Worm (Caenorhabditis elegans) whole organism, young adult: Measurements from ENCODE around the gene F20C5.6.

ENCODE experiments used
- B0336.3 ChIP-seq: fragments of 200-800 bp; sonication (Bioruptor generic); IDR thresholded peaks from 2 replicates; pipeline ENCODE4 v1.3.6; 2022; ENCODE audit warnings: missing genetic modification characterization, missing compliant biosample characterization
- F23B12.7 ChIP-seq: sonication (generic microtip); optimal IDR thresholded peaks from 2 replicates; lab custom pipeline; 2017; ENCODE audit warnings: missing genetic modification characterization, mild to moderate bottlenecking, missing compliant biosample characterization, antibody characterized with exemption, moderate library complexity; ENCODE audit not compliant: insufficient read depth
- F33H1.4 ChIP-seq: fragments of 200-800 bp; sonication (Bioruptor generic); IDR thresholded peaks from 2 replicates; pipeline ENCODE4 v1.3.6; 2022; ENCODE audit warnings: missing genetic modification reagents, missing genetic modification characterization, missing compliant biosample characterization
- F37B4.10 ChIP-seq: fragments of 200-800 bp; sonication (Bioruptor generic); IDR thresholded peaks from 2 replicates; pipeline ENCODE4 v1.3.6; 2022; ENCODE audit warnings: missing genetic modification characterization, missing compliant biosample characterization
- F52B5.7 ChIP-seq: sonication (generic microtip); optimal IDR thresholded peaks from 2 replicates; lab custom pipeline; 2016; ENCODE audit warnings: mild to moderate bottlenecking, missing genetic modification characterization, missing compliant biosample characterization
- K12H6.12 ChIP-seq: fragments of 200-800 bp; sonication (Bioruptor generic); optimal IDR thresholded peaks from 2 replicates; lab custom pipeline; 2018; ENCODE audit warnings: mild to moderate bottlenecking, missing genetic modification characterization, missing compliant biosample characterization
- Y79H2A.3 ChIP-seq: fragments of 200-800 bp; sonication (Bioruptor generic); conservative IDR thresholded peaks from 2 replicates; pipeline ENCODE4 v1.3.6; 2022; ENCODE audit warnings: missing genetic modification reagents, missing genetic modification characterization, missing compliant biosample characterization
- Y95B8A.8 ChIP-seq: fragments of 200-800 bp; sonication (Bioruptor generic); IDR thresholded peaks from 2 replicates; pipeline ENCODE4 v1.3.6; 2022; ENCODE audit warnings: missing genetic modification reagents, missing genetic modification characterization, missing compliant biosample characterization
- ZK185.1 ChIP-seq: sonication (generic microtip); optimal IDR thresholded peaks from 2 replicates; lab custom pipeline; 2016; ENCODE audit warnings: mild to moderate bottlenecking, missing genetic modification characterization, missing compliant biosample characterization; ENCODE audit not compliant: poor library complexity, severe bottlenecking
- ama-1 ChIP-seq, 3 experiments: fragments of 150-350 bp in 1 of 3; sonication (generic microtip) in 2 of 3; optimal IDR thresholded peaks; 2 replicates each; lab custom pipeline; 2014 to 2018; ENCODE audit warnings: missing biosample characterization in 2 of 3, missing genetic modification characterization in 2 of 3, missing genetic modification reagents in 2 of 3
- aptf-3 ChIP-seq: fragments of 200-800 bp; sonication (Bioruptor generic); IDR thresholded peaks from 2 replicates; pipeline ENCODE4 v1.3.6; 2022; ENCODE audit warnings: missing genetic modification characterization, missing compliant biosample characterization
- athp-1 ChIP-seq: sonication (generic microtip); optimal IDR thresholded peaks from 2 replicates; lab custom pipeline; 2017; ENCODE audit warnings: mild to moderate bottlenecking, missing genetic modification characterization, missing compliant biosample characterization
- attf-5 ChIP-seq: fragments of 200-800 bp; sonication (Bioruptor generic); optimal IDR thresholded peaks from 2 replicates; lab custom pipeline; 2018; ENCODE audit warnings: mild to moderate bottlenecking, missing genetic modification characterization, missing compliant biosample characterization
- bed-1 ChIP-seq: fragments of 200-800 bp; sonication (Bioruptor generic); IDR thresholded peaks from 2 replicates; pipeline ENCODE4 v1.3.6; 2022; ENCODE audit warnings: missing genetic modification reagents, missing genetic modification characterization, missing compliant biosample characterization
- ceh-100 ChIP-seq: fragments of 200-800 bp; sonication (Bioruptor generic); IDR thresholded peaks from 2 replicates; pipeline ENCODE4 v1.3.6; 2022; ENCODE audit warnings: missing genetic modification reagents, missing genetic modification characterization, missing compliant biosample characterization
- ceh-79 ChIP-seq: sonication (generic microtip); optimal IDR thresholded peaks from 2 replicates; lab custom pipeline; 2017; ENCODE audit warnings: mild to moderate bottlenecking, missing genetic modification characterization, missing compliant biosample characterization
- ceh-91 ChIP-seq: fragments of 200-800 bp; sonication (Bioruptor generic); IDR thresholded peaks from 2 replicates; pipeline ENCODE4 v1.3.6; 2022; ENCODE audit warnings: missing genetic modification reagents, missing genetic modification characterization, missing compliant biosample characterization
- dpl-1 ChIP-seq: fragments of 150-350 bp; optimal IDR thresholded peaks from 2 replicates; lab custom pipeline; 2014; ENCODE audit warnings: missing biosample characterization, missing genetic modification reagents, missing genetic modification characterization
- efl-1 ChIP-seq: fragments of 150-350 bp; optimal IDR thresholded peaks from 2 replicates; lab custom pipeline; 2014; ENCODE audit warnings: missing biosample characterization, missing genetic modification reagents, missing genetic modification characterization
- ekl-4 ChIP-seq: fragments of 200-800 bp; sonication (Bioruptor generic); IDR thresholded peaks from 2 replicates; pipeline ENCODE4 v1.3.6; 2022; ENCODE audit warnings: missing genetic modification reagents, missing genetic modification characterization, missing compliant biosample characterization
- hmg-1.2 ChIP-seq: fragments of 200-800 bp; sonication (Bioruptor generic); IDR thresholded peaks from 2 replicates; pipeline ENCODE4 v1.3.6; 2022; ENCODE audit warnings: missing genetic modification reagents, missing genetic modification characterization, missing compliant biosample characterization
- hmg-20 ChIP-seq: fragments of 200-800 bp; sonication (Bioruptor generic); IDR thresholded peaks from 2 replicates; pipeline ENCODE4 v1.3.6; 2022; ENCODE audit warnings: missing genetic modification reagents, missing genetic modification characterization, missing compliant biosample characterization
- hsf-1 ChIP-seq: fragments of 200-800 bp; sonication (Bioruptor generic); IDR thresholded peaks from 2 replicates; pipeline ENCODE4 v1.3.6; 2022; ENCODE audit warnings: missing genetic modification reagents, missing genetic modification characterization, missing compliant biosample characterization
- lag-1 ChIP-seq: fragments of 200-800 bp; sonication (Bioruptor generic); IDR thresholded peaks from 2 replicates; pipeline ENCODE4 v1.3.6; 2022; ENCODE audit warnings: missing genetic modification reagents, missing genetic modification characterization, missing compliant biosample characterization
- let-526 ChIP-seq: fragments of 200-800 bp; sonication (Bioruptor generic); IDR thresholded peaks from 2 replicates; pipeline ENCODE4 v1.3.6; 2022; ENCODE audit warnings: missing genetic modification reagents, missing genetic modification characterization, missing compliant biosample characterization
- lin-54 ChIP-seq: fragments of 200-800 bp; sonication (Bioruptor generic); optimal IDR thresholded peaks from 2 replicates; lab custom pipeline; 2018; ENCODE audit warnings: mild to moderate bottlenecking, missing genetic modification characterization, missing compliant biosample characterization
- lir-1 ChIP-seq: fragments of 200-800 bp; sonication (Bioruptor generic); conservative IDR thresholded peaks from 2 replicates; pipeline ENCODE4 v1.3.6; 2022; ENCODE audit warnings: missing genetic modification reagents, missing genetic modification characterization, missing compliant biosample characterization
- lsl-1 ChIP-seq: fragments of 200-800 bp; sonication (Bioruptor generic); optimal IDR thresholded peaks from 2 replicates; lab custom pipeline; 2018; ENCODE audit warnings: mild to moderate bottlenecking, missing genetic modification characterization, moderate library complexity, missing compliant biosample characterization
- madf-6 ChIP-seq: fragments of 200-800 bp; sonication (Bioruptor generic); IDR thresholded peaks from 2 replicates; pipeline ENCODE4 v1.3.6; 2022; ENCODE audit warnings: missing genetic modification reagents, missing genetic modification characterization, missing compliant biosample characterization
- mcd-1 ChIP-seq: fragments of 200-800 bp; sonication (Bioruptor generic); IDR thresholded peaks from 2 replicates; pipeline ENCODE4 v1.3.6; 2022; ENCODE audit warnings: missing genetic modification reagents, missing genetic modification characterization, missing compliant biosample characterization
- mel-28 ChIP-seq: sonication (generic microtip); optimal IDR thresholded peaks from 2 replicates; lab custom pipeline; 2016; ENCODE audit warnings: borderline replicate concordance, mild to moderate bottlenecking, missing genetic modification characterization, missing compliant biosample characterization
- mxl-1 ChIP-seq: sonication (generic microtip); optimal IDR thresholded peaks from 2 replicates; lab custom pipeline; 2016; ENCODE audit warnings: missing genetic modification characterization, missing compliant biosample characterization
- nhr-80 ChIP-seq: sonication (generic microtip); optimal IDR thresholded peaks from 2 replicates; lab custom pipeline; 2016; ENCODE audit warnings: missing genetic modification characterization, missing compliant biosample characterization
- snpc-3.4 ChIP-seq: sonication (generic microtip); optimal IDR thresholded peaks from 2 replicates; lab custom pipeline; 2017; ENCODE audit warnings: missing genetic modification characterization, mild to moderate bottlenecking, missing compliant biosample characterization, antibody characterized with exemption, moderate library complexity, missing genotype, missing genetic modification reagents
- snpc-4 ChIP-seq, 5 experiments: fragments of 150-350 bp in 1 of 5; sonication (generic microtip) in 4 of 5; optimal IDR thresholded peaks; 2 replicates each; lab custom pipeline; 2014 to 2018; ENCODE audit warnings: missing genetic modification characterization in 5 of 5, missing biosample characterization in 3 of 5, antibody characterized with exemption in 2 of 5, mild to moderate bottlenecking in 2 of 5, missing compliant biosample characterization in 2 of 5, missing genotype in 2 of 5, moderate library complexity in 2 of 5, missing genetic modification reagents in 1 of 5
- tbp1 ChIP-seq: fragments of 200-800 bp; sonication (Bioruptor generic); optimal IDR thresholded peaks from 2 replicates; lab custom pipeline; 2018; ENCODE audit warnings: mild to moderate bottlenecking, missing genetic modification characterization, missing compliant biosample characterization
- tbx-9 ChIP-seq: sonication (generic microtip); optimal IDR thresholded peaks from 2 replicates; lab custom pipeline; 2016; ENCODE audit warnings: borderline replicate concordance, missing genetic modification characterization, inconsistent platforms, missing compliant biosample characterization
- tlf-1 ChIP-seq: fragments of 200-800 bp; sonication (Bioruptor generic); optimal IDR thresholded peaks from 2 replicates; lab custom pipeline; 2018; ENCODE audit warnings: mild to moderate bottlenecking, missing genetic modification characterization, missing compliant biosample characterization
- xnd-1 ChIP-seq: sonication (generic microtip); optimal IDR thresholded peaks from 2 replicates; lab custom pipeline; 2016; ENCODE audit warnings: missing genotype, missing genetic modification reagents, missing genetic modification characterization, missing compliant biosample characterization
- ztf-18 ChIP-seq: sonication (generic microtip); optimal IDR thresholded peaks from 2 replicates; lab custom pipeline; 2016; ENCODE audit warnings: missing genotype, mild to moderate bottlenecking, missing genetic modification characterization, missing compliant biosample characterization

The F20C5.6 gene

ce11 chrIV:8754727-8755126 is 18.3 kb downstream of the F20C5.6 start, which contains the start of gene elli-1:
TSS of gene elli-1 (minus strand) at chrIV:8754827.
- TF ChIP-seq let-526 (GFP tag; lab: Robert Waterston, UW) = no peak
- TF ChIP-seq efl-1 (GFP tag; lab: Kevin White, UChicago) = peak; percentile 53
- TF ChIP-seq dpl-1 = peak; percentile 16

- TF ChIP-seq efl-1 (GFP tag; lab: Kevin White, UChicago) (peak; percentile 0), nhr-80 (tag; lab: Kevin White, UChicago) (no peak), F23B12.7 (tag; lab: Kevin White, UChicago) (peak; percentile 5), K12H6.12 (tag; lab: Kevin White, UChicago) (no peak), B0336.3 (GFP tag; lab: Robert Waterston, UW) (no peak), ZK185.1 (no peak), F33H1.4 (GFP tag; lab: Robert Waterston, UW) (peak; percentile 81; the same call in 1 of the 2 replicates), hmg-20 (GFP tag; lab: Robert Waterston, UW) (no peak), xnd-1 (tag; lab: Kevin White, UChicago) (no peak), mel-28 (tag; lab: Kevin White, UChicago) (no peak), tlf-1 (GFP tag; lab: Kevin White, UChicago) (no peak), tbp1 (no peak), Y79H2A.3 (GFP tag; lab: Robert Waterston, UW) (no peak), Y95B8A.8 (GFP tag; lab: Robert Waterston, UW) (no peak), F37B4.10 (no peak), bed-1 (no peak), lir-1 (GFP tag; lab: Robert Waterston, UW) (no peak), mcd-1 (GFP tag; lab: Robert Waterston, UW) (no peak), attf-5 (GFP tag; lab: Kevin White, UChicago) (no peak), ceh-100 (GFP tag; lab: Robert Waterston, UW) (no peak), madf-6 (GFP tag; lab: Robert Waterston, UW) (no peak), ceh-91 (GFP tag; lab: Robert Waterston, UW) (no peak), aptf-3 (GFP tag; lab: Robert Waterston, UW) (no peak), lag-1 (GFP tag; lab: Robert Waterston, UW) (no peak), mxl-1 (tag; lab: Kevin White, UChicago) (no peak), ceh-79 (tag; lab: Kevin White, UChicago) (no peak), lsl-1 (GFP tag; lab: Kevin White, UChicago) (peak; percentile 79), F52B5.7 (tag; lab: Kevin White, UChicago) (no peak), lin-54 (GFP tag; lab: Kevin White, UChicago) (no peak)
These were observed 18.9 kb downstream of the F20C5.6 start for ce11 chrIV:8754146-8754545.

DNA sequence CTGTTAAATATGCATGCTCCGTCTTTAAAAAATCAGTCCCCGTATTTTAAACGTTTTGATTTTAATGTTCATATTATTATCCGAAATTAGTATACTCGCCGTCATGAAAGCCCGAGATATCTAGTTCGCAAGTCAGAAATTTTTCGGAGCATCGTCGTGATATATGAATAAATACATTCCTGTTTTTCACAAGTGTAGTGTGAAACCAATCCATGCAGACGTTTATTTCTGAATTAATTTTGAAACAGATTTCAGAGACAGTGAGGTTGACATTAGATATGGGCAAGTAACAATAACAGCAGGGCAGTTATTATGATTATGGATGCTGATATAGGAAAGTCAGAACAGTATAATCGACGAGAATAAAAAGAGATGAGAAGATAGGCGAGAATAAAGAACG is 20.5 kb downstream of the F20C5.6 start:
- TF ChIP-seq hsf-1 (0 out of 2 replicates have a peak, but pooled peaks have one; percentile 26), Y95B8A.8 (GFP tag; lab: Robert Waterston, UW) (0 out of 2 replicates have a peak, but pooled peaks have one; percentile 8), ama-1 (optimal IDR thresholded peaks at IDR 0.05; lab: Kevin White, UChicago) (no peak), ama-1 (GFP tag; optimal IDR thresholded peaks at IDR 0.05; lab: Kevin White, UChicago) (peak in 1 of 2 experiments; percentile 45), snpc-3.4 (tag; lab: Kevin White, UChicago) (no peak), B0336.3 (GFP tag; lab: Robert Waterston, UW) (peak; percentile 69), ztf-18 (tag; lab: Kevin White, UChicago) (peak; percentile 11), mcd-1 (GFP tag; lab: Robert Waterston, UW) (no peak), snpc-4 (GFP tag; optimal IDR thresholded peaks at IDR 0.05; lab: Kevin White, UChicago) (no peak), snpc-4 (tag; optimal IDR thresholded peaks at IDR 0.05; lab: Kevin White, UChicago) (peak in 1 of 4 experiments; percentile 0), ekl-4 (peak; percentile 57), madf-6 (GFP tag; lab: Robert Waterston, UW) (peak; percentile 57; the same call in 1 of the 2 replicates), tbx-9 (tag; lab: Kevin White, UChicago) (no peak), athp-1 (tag; lab: Kevin White, UChicago) (peak; percentile 28), tbp1 (peak; percentile 24), lsl-1 (GFP tag; lab: Kevin White, UChicago) (no peak), lin-54 (GFP tag; lab: Kevin White, UChicago) (peak; percentile 44), xnd-1 (tag; lab: Kevin White, UChicago) (peak; percentile 1), F23B12.7 (tag; lab: Kevin White, UChicago) (no peak), hmg-1.2 (0 out of 2 replicates have a peak, but pooled peaks have one; percentile 21)
- TF ChIP-seq, all 124 proteins: peak for 13
